Fruit fly (Drosophila melanogaster): Measurements from ENCODE around the gene Spn100A.

The Spn100A gene

DNA sequence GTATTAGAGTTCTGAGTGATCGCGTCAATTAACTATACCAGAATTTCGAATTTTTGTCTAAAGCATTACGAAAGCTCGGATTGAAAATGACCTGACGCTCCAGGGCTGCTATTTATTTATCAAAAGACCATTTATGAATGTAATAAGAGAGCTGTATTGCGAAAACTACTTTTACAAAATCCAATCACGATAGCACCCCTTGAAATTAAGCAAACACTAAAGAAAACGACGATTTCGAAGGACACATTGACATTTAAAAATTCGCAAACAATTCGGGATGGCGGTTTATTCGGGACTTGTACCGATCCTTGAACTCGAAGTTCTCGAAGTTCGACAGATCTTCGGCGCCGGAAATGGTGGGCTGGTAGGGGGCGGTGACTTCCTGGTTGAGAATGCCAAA, 5.0 kb downstream of the Spn100A start, which contains the start of gene CG12069:
TSS of gene CG12069 (minus strand) at position 101 of the 400 bp plus-strand sequence.
- TF ChIP-seq CG13204 (GFP tag; optimal IDR thresholded peaks at IDR 0.05): no peak
- no peak for TF ChIP-seq CG9948 (tag; optimal IDR thresholded peaks at IDR 0.05)
- TF ChIP-seq CG10348 (GFP tag; IDR thresholded peaks at IDR 0.05): no peak
- TF ChIP-seq gl (tag; optimal IDR thresholded peaks at IDR 0.05): no peak
- no peak for TF ChIP-seq D1 (tag; optimal IDR thresholded peaks at IDR 0.05)
- no peak for TF ChIP-seq Snoo (tag; optimal IDR thresholded peaks at IDR 0.05)
- no peak for TF ChIP-seq Ets98B (GFP tag; IDR thresholded peaks at IDR 0.05)
- no peak for TF ChIP-seq Pif1A (GFP tag; optimal IDR thresholded peaks at IDR 0.05)
- no peak for TF ChIP-seq CG17806 (tag; optimal IDR thresholded peaks at IDR 0.05)
- TF ChIP-seq CG12605 (GFP tag; IDR thresholded peaks at IDR 0.05): no peak
- no peak for TF ChIP-seq CG32121 (GFP tag; IDR thresholded peaks at IDR 0.05)
- TF ChIP-seq EcR (GFP tag; optimal IDR thresholded peaks at IDR 0.05): no peak
- no peak for TF ChIP-seq CG8301 (tag; optimal IDR thresholded peaks at IDR 0.05)
- TF ChIP-seq CG15710 (tag; optimal IDR thresholded peaks at IDR 0.05): no peak
- no peak for TF ChIP-seq CG8159 (tag; optimal IDR thresholded peaks at IDR 0.05)
- TF ChIP-seq CG14655 (GFP tag; optimal IDR thresholded peaks at IDR 0.05): no peak
- TF ChIP-seq CG4496 (GFP tag; IDR thresholded peaks at IDR 0.05): no peak
- TF ChIP-seq fd96Ca (GFP tag; IDR thresholded peaks at IDR 0.05): no peak
- TF ChIP-seq CG34367 (tag; optimal IDR thresholded peaks at IDR 0.05): no peak
- no peak for TF ChIP-seq rn (GFP tag; IDR thresholded peaks at IDR 0.05)

DNA sequence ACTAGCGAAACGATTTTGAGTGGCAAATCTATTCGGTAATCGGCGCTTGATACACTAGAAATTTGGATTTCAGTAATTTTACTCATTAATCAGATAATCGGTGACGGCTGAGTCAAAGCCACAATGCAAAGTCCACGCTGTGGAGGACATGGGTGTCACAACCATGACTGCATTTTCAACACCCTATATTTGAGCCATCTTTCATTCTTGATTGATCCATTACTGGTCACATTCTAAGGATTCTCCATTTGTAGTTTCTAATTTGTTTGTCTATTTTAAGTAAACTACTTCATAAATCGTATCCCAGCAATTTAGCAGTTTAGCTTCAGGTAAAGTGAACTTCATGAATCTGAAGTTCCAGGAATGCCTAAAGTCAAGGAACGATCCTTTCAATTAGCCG, 6.6 kb downstream of the Spn100A start, which contains the start of gene Pka-C2:
TSS of gene Pka-C2 (minus strand) at position 101 of the 400 bp plus-strand sequence.
- TF ChIP-seq Pif1A (GFP tag; optimal IDR thresholded peaks at IDR 0.05) (no peak), CG8159 (tag; optimal IDR thresholded peaks at IDR 0.05) (no peak), CG34367 (tag; optimal IDR thresholded peaks at IDR 0.05) (no peak), CG14655 (GFP tag; optimal IDR thresholded peaks at IDR 0.05) (no peak), CG8301 (tag; optimal IDR thresholded peaks at IDR 0.05) (no peak), CG32121 (GFP tag; IDR thresholded peaks at IDR 0.05) (no peak), CG15710 (tag; optimal IDR thresholded peaks at IDR 0.05) (no peak), CG10348 (GFP tag; IDR thresholded peaks at IDR 0.05) (no peak), rn (GFP tag; IDR thresholded peaks at IDR 0.05) (no peak), Ets98B (GFP tag; IDR thresholded peaks at IDR 0.05) (no peak), CG9948 (tag; optimal IDR thresholded peaks at IDR 0.05) (no peak), EcR (GFP tag; optimal IDR thresholded peaks at IDR 0.05) (no peak), D1 (tag; optimal IDR thresholded peaks at IDR 0.05) (no peak), fd96Ca (GFP tag; IDR thresholded peaks at IDR 0.05) (no peak), CG13204 (GFP tag; optimal IDR thresholded peaks at IDR 0.05) (no peak), CG4496 (GFP tag; IDR thresholded peaks at IDR 0.05) (no peak), Pif1B (GFP tag; optimal IDR thresholded peaks at IDR 0.05) (no peak), Snoo (tag; optimal IDR thresholded peaks at IDR 0.05) (no peak)

DNA sequence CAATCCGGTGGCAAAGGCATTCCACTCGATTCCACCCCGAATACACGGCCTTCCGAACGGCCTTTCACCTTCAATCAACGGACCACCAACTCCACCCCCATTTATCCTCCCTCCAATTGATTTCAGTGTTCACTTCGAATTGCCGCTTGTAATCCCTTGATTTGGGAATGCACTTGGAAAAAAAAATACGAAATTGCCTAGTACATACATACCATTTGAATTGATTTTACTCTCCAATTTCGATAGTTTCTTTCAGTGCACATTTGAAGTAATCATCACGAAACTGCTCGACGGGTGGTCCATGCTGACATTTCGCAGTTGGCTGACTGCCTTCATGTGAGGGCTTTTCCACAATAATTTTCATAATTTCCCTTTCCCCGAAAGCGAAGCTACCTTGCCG, 8.7 kb downstream of the Spn100A start:
- TF ChIP-seq Snoo (tag; optimal IDR thresholded peaks at IDR 0.05) (no peak), Pif1A (GFP tag; optimal IDR thresholded peaks at IDR 0.05) (no peak), CG15710 (tag; optimal IDR thresholded peaks at IDR 0.05) (no peak)

DNA sequence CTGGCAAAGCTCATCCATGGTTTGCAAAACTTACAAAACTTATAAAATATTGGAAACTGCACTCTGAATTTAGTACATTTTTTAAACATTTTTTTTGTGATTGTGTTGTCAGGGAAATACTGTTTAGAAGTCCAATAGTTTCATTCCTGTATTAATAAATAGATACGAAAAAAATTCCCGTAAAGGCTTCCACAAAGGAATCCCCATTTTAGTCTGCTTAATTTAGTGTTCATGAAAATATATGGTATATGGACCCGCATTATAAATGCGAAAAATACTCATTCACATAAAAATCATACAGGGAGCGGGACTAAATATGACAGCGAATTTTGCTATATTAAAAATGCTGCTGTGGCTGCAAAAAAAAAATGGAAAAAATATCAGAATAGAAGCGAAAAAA, 15.6 kb downstream of the Spn100A start, which contains the start of gene CG31010:
TSS of gene CG31010 (minus strand) at position 101 of the 400 bp plus-strand sequence.
- TF ChIP-seq Pif1A (GFP tag; optimal IDR thresholded peaks at IDR 0.05) (no peak), Pif1B (GFP tag; optimal IDR thresholded peaks at IDR 0.05) (no peak), CG17806 (tag; optimal IDR thresholded peaks at IDR 0.05) (no peak), CG8301 (tag; optimal IDR thresholded peaks at IDR 0.05) (no peak), CG10348 (GFP tag; IDR thresholded peaks at IDR 0.05) (no peak), CG12605 (GFP tag; IDR thresholded peaks at IDR 0.05) (no peak), CG8159 (tag; optimal IDR thresholded peaks at IDR 0.05) (no peak), EcR (GFP tag; optimal IDR thresholded peaks at IDR 0.05) (no peak), CG15710 (tag; optimal IDR thresholded peaks at IDR 0.05) (no peak), CG32121 (GFP tag; IDR thresholded peaks at IDR 0.05) (no peak)

DNA sequence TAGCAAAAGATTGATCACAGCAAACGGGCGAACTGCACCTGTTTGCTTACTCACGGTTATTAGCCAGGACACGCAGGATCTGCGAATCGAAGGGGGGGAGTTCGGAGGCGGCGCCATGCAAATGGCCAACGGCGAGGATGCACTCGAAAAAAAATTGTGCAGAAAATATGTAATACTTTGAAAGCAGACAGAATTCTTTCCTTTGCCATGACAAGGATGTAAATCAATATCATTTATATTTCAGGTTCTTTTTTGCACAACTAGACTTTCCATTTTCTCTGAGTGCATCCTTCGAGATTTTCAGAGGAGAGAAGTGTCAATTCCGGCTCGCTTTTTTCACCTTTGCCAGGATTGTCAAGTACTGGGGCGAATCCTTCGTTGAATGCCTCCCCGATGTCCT, 18.8 kb downstream of the Spn100A start:
- TF ChIP-seq CG32121 (GFP tag; IDR thresholded peaks at IDR 0.05): no peak
- no peak for TF ChIP-seq CG4496 (GFP tag; IDR thresholded peaks at IDR 0.05)
- TF ChIP-seq CG12605 (GFP tag; IDR thresholded peaks at IDR 0.05): no peak
- no peak for TF ChIP-seq CG8159 (tag; optimal IDR thresholded peaks at IDR 0.05)
- no peak for TF ChIP-seq CG14655 (GFP tag; optimal IDR thresholded peaks at IDR 0.05)
- TF ChIP-seq gl (tag; optimal IDR thresholded peaks at IDR 0.05): no peak
- TF ChIP-seq fd96Ca (GFP tag; IDR thresholded peaks at IDR 0.05): no peak
- TF ChIP-seq Pif1A (GFP tag; optimal IDR thresholded peaks at IDR 0.05): no peak
- no peak for TF ChIP-seq rn (GFP tag; IDR thresholded peaks at IDR 0.05)
- no peak for TF ChIP-seq Ets98B (GFP tag; IDR thresholded peaks at IDR 0.05)

DNA sequence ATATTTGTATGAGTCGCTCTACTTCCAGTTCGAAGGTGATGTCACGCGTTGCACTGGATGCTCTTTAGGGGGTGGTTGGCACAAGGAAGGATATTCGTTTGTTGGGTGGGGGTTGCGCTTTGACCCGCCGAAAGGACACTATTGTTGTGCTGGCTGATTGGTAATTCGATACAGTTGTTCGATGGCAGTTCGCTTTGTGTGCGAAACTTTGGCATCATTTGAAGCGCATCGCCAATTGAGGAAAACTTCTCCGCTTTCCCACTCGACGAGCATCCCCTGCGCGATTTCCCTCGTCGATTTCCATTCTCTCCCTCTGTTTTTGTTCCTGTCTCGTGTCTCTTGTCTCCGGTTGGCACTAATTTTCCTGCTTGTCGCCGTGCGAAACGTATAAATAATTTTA, 20.0 kb downstream of the Spn100A start:
- TF ChIP-seq Snoo (tag; optimal IDR thresholded peaks at IDR 0.05): no peak

DNA sequence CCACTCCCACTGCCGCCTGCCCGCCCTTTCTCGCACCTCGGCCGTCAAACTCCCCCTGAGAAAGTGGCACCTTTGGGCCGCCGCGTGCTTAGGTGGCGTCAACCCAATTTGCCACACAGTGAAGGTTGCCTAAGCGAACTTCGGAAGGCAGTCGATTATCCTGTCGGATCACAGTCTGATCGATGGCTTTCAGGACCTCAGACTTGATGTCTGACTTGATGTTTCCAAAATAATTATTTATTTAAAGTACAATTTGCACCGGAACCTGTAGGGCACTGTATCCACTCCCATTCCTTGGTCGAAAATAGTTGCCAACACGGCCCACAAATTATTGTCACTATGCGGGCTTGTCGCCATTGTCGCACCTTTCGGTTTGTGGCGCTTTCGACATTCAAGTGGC, 24.0 kb downstream of the Spn100A start:
- TF ChIP-seq CG32121 (GFP tag; IDR thresholded peaks at IDR 0.05): peak; percentile 55; the same call in 1 of the 2 replicates
- TF ChIP-seq gl (tag; optimal IDR thresholded peaks at IDR 0.05): no peak
- peak; percentile 44; the same call in 1 of the 3 replicates for TF ChIP-seq CG4496 (GFP tag; IDR thresholded peaks at IDR 0.05)
- peak; percentile 53 for TF ChIP-seq CG10348 (GFP tag; IDR thresholded peaks at IDR 0.05)
- TF ChIP-seq CG8301 (tag; optimal IDR thresholded peaks at IDR 0.05): no peak
- TF ChIP-seq rn (GFP tag; IDR thresholded peaks at IDR 0.05): 0 out of 2 replicates have a peak, but pooled peaks have one; percentile 8
- TF ChIP-seq Ets98B (GFP tag; IDR thresholded peaks at IDR 0.05): peak; percentile 54; the same call in 1 of the 2 replicates
- peak; percentile 62; the same call in 2 of the 3 replicates for TF ChIP-seq fd96Ca (GFP tag; IDR thresholded peaks at IDR 0.05)

Measured in whole organism, pupa.